Fruit fly (Drosophila melanogaster) whole organism, embryonic: Measurements from ENCODE around the gene tok.

Source experiments
- ATbp ChIP-seq: fragments of 200-800 bp; sonication (Bioruptor generic); optimal IDR thresholded peaks from 2 replicates; lab custom pipeline; 2017; ENCODE audit warnings: missing biosample characterization, mild to moderate bottlenecking, missing genetic modification characterization, missing genetic modification reagents
- Atf6 ChIP-seq: fragments of 200-800 bp; sonication (Bioruptor generic); IDR thresholded peaks from 2 replicates; pipeline ENCODE4 v1.3.6; 2022; ENCODE audit warnings: missing biosample characterization, missing genetic modification characterization
- B-H2 ChIP-seq: fragments of 200-800 bp; sonication (Bioruptor generic); optimal IDR thresholded peaks from 2 replicates; lab custom pipeline; 2018; ENCODE audit warnings: missing biosample characterization, mild to moderate bottlenecking, missing genetic modification characterization
- Blimp-1 ChIP-seq: fragments of 200-800 bp; sonication (Bioruptor generic); optimal IDR thresholded peaks from 3 replicates; lab custom pipeline; 2018; ENCODE audit warnings: missing biosample characterization, missing genetic modification characterization, mild to moderate bottlenecking, moderate library complexity, missing genetic modification reagents
- CG11695 ChIP-seq: fragments of 200-800 bp; sonication (Bioruptor generic); IDR thresholded peaks from 3 replicates; pipeline ENCODE4 v1.3.6; 2022; ENCODE audit warnings: missing biosample characterization, missing genetic modification characterization
- CG12236 ChIP-seq: fragments of 200-800 bp; sonication (Bioruptor generic); optimal IDR thresholded peaks from 2 replicates; lab custom pipeline; 2016; ENCODE audit warnings: missing biosample characterization, missing genetic modification characterization
- CG13894 ChIP-seq: fragments of 200-800 bp; sonication (Bioruptor generic); optimal IDR thresholded peaks from 3 replicates; lab custom pipeline; 2018; ENCODE audit warnings: missing biosample characterization, mild to moderate bottlenecking, missing genetic modification characterization, moderate library complexity
- CG17568 ChIP-seq: fragments of 200-800 bp; sonication (Bioruptor generic); optimal IDR thresholded peaks from 2 replicates; lab custom pipeline; 2018; ENCODE audit warnings: missing biosample characterization, mild to moderate bottlenecking, missing genetic modification characterization, moderate library complexity
- CG17912 ChIP-seq: fragments of 200-800 bp; sonication (Bioruptor generic); optimal IDR thresholded peaks from 2 replicates; lab custom pipeline; 2018; ENCODE audit warnings: missing biosample characterization, mild to moderate bottlenecking, missing genetic modification characterization
- CG18764 ChIP-seq: fragments of 200-800 bp; sonication (Bioruptor generic); optimal IDR thresholded peaks from 3 replicates; lab custom pipeline; 2016; ENCODE audit warnings: missing biosample characterization, missing genetic modification characterization
- CG2712 ChIP-seq: fragments of 200-800 bp; optimal IDR thresholded peaks from 3 replicates; lab custom pipeline; 2019; ENCODE audit warnings: missing biosample characterization, mild to moderate bottlenecking, missing genetic modification characterization, moderate library complexity
- CG31388 ChIP-seq: fragments of 200-800 bp; sonication (Bioruptor generic); optimal IDR thresholded peaks from 2 replicates; lab custom pipeline; 2016; ENCODE audit warnings: missing biosample characterization, missing genetic modification characterization
- CG6175 ChIP-seq: fragments of 200-800 bp; sonication (Bioruptor generic); IDR thresholded peaks from 3 replicates; pipeline ENCODE4 v1.3.6; 2022; ENCODE audit warnings: missing biosample characterization, missing genetic modification characterization
- CG7372 ChIP-seq: fragments of 200-800 bp; sonication (Bioruptor generic); IDR thresholded peaks from 2 replicates; pipeline ENCODE4 v1.3.6; 2022; ENCODE audit warnings: missing biosample characterization, missing genetic modification characterization
- CG8290 ChIP-seq, 3 experiments: fragments of 200-800 bp; sonication (Bioruptor generic); optimal IDR thresholded peaks; 2 replicates each; lab custom pipeline; 2016 to 2019; ENCODE audit warnings: missing biosample characterization in 3 of 3, missing genetic modification characterization in 3 of 3, mild to moderate bottlenecking in 2 of 3, moderate library complexity in 1 of 3
- CG8359 ChIP-seq: fragments of 200-800 bp; sonication (Bioruptor generic); optimal IDR thresholded peaks from 2 replicates; lab custom pipeline; 2017; ENCODE audit warnings: missing biosample characterization, mild to moderate bottlenecking, missing genetic modification characterization, borderline replicate concordance
- CG9817 ChIP-seq: fragments of 200-800 bp; sonication (Bioruptor generic); optimal IDR thresholded peaks from 2 replicates; lab custom pipeline; 2018; ENCODE audit warnings: missing biosample characterization, mild to moderate bottlenecking, missing genetic modification characterization, moderate library complexity
- Dll ChIP-seq: fragments of 200-800 bp; sonication (Bioruptor generic); IDR thresholded peaks from 4 replicates; pipeline ENCODE4 v1.3.6; 2022; ENCODE audit warnings: missing biosample characterization, missing genetic modification characterization; ENCODE audit not compliant: partially characterized antibody
- Dref ChIP-seq: fragments of 200-800 bp; sonication (Bioruptor generic); IDR thresholded peaks from 2 replicates; pipeline ENCODE4 v1.3.6; 2022; ENCODE audit warnings: missing biosample characterization, missing genetic modification characterization
- GATAe ChIP-seq: fragments of 200-800 bp; sonication (Bioruptor generic); conservative IDR thresholded peaks from 2 replicates; pipeline ENCODE4 v1.3.6; 2022; ENCODE audit warnings: missing biosample characterization, missing genetic modification characterization
- H2.0 ChIP-seq: fragments of 200-800 bp; sonication (Bioruptor generic); IDR thresholded peaks from 2 replicates; pipeline ENCODE4 v1.3.6; 2022; ENCODE audit warnings: missing biosample characterization, missing genetic modification characterization
- Myb ChIP-seq: fragments of 200-800 bp; sonication (Bioruptor generic); optimal IDR thresholded peaks from 2 replicates; lab custom pipeline; 2016; ENCODE audit warnings: missing biosample characterization, missing genetic modification characterization
- NC2α ChIP-seq: fragments of 200-800 bp; sonication (Bioruptor generic); optimal IDR thresholded peaks from 2 replicates; lab custom pipeline; 2016; ENCODE audit warnings: missing biosample characterization, missing genetic modification characterization
- NFAT ChIP-seq: fragments of 200-800 bp; sonication (Bioruptor generic); IDR thresholded peaks from 2 replicates; pipeline ENCODE4 v1.3.6; 2022; ENCODE audit warnings: missing biosample characterization, missing genetic modification characterization
- Sox102F ChIP-seq: fragments of 200-800 bp; sonication (Bioruptor generic); optimal IDR thresholded peaks from 2 replicates; lab custom pipeline; 2018; ENCODE audit warnings: missing biosample characterization, mild to moderate bottlenecking, missing genetic modification characterization, moderate library complexity
- TFAM ChIP-seq: fragments of 200-800 bp; sonication (Bioruptor generic); optimal IDR thresholded peaks from 2 replicates; lab custom pipeline; 2017; ENCODE audit warnings: missing biosample characterization, missing genetic modification characterization, inconsistent platforms
- Xrp1 ChIP-seq: fragments of 200-800 bp; sonication (Bioruptor generic); IDR thresholded peaks from 2 replicates; pipeline ENCODE4 v1.3.6; 2022; ENCODE audit warnings: missing biosample characterization, missing genetic modification characterization
- dimm ChIP-seq: fragments of 200-800 bp; sonication (Bioruptor generic); IDR thresholded peaks from 2 replicates; pipeline ENCODE4 v1.3.6; 2022; ENCODE audit warnings: missing biosample characterization, missing genetic modification characterization
- dmrt99B ChIP-seq: fragments of 200-800 bp; sonication (Bioruptor generic); optimal IDR thresholded peaks from 2 replicates; lab custom pipeline; 2018; ENCODE audit warnings: missing biosample characterization, mild to moderate bottlenecking, missing genetic modification characterization, moderate library complexity
- dysf ChIP-seq: fragments of 200-800 bp; sonication (Bioruptor generic); IDR thresholded peaks from 3 replicates; pipeline ENCODE4 v1.3.6; 2022; ENCODE audit warnings: missing biosample characterization, missing genetic modification characterization
- insv ChIP-seq, 2 experiments: fragments of 200-800 bp; sonication (Bioruptor generic); optimal IDR thresholded peaks; 3 replicates each; lab custom pipeline; 2016 to 2018; ENCODE audit warnings: missing biosample characterization in 2 of 2, missing genetic modification characterization in 2 of 2
- nerfin-1 ChIP-seq: fragments of 200-800 bp; sonication (Bioruptor generic); optimal IDR thresholded peaks from 3 replicates; lab custom pipeline; 2019; ENCODE audit warnings: missing biosample characterization, mild to moderate bottlenecking, missing genetic modification characterization, moderate library complexity
- oc ChIP-seq: fragments of 200-800 bp; sonication (Bioruptor generic); optimal IDR thresholded peaks from 2 replicates; lab custom pipeline; 2018; ENCODE audit warnings: missing biosample characterization, mild to moderate bottlenecking, missing genetic modification characterization, moderate library complexity
- pum ChIP-seq: fragments of 200-800 bp; sonication (Bioruptor generic); optimal IDR thresholded peaks from 2 replicates; lab custom pipeline; 2016; ENCODE audit warnings: missing biosample characterization, missing genetic modification characterization
- rib ChIP-seq: fragments of 200-800 bp; sonication (Bioruptor generic); IDR thresholded peaks from 2 replicates; pipeline ENCODE4 v1.3.6; 2022; ENCODE audit warnings: missing biosample characterization, missing genetic modification characterization
- schlank ChIP-seq: fragments of 200-800 bp; sonication (Bioruptor generic); optimal IDR thresholded peaks from 2 replicates; lab custom pipeline; 2018; ENCODE audit warnings: missing biosample characterization, mild to moderate bottlenecking, missing genetic modification characterization
- sens ChIP-seq: fragments of 200-800 bp; sonication (Bioruptor generic); peaks from one replicate; lab custom pipeline; 2016; ENCODE audit warnings: missing biosample characterization, missing genetic modification characterization
- sima ChIP-seq: fragments of 200-800 bp; sonication (Bioruptor generic); optimal IDR thresholded peaks from 2 replicates; lab custom pipeline; 2016; ENCODE audit warnings: missing biosample characterization, missing genetic modification characterization
- sqz ChIP-seq: fragments of 200-800 bp; sonication (Bioruptor generic); optimal IDR thresholded peaks from 3 replicates; lab custom pipeline; 2018; ENCODE audit warnings: missing biosample characterization, mild to moderate bottlenecking, missing genetic modification characterization
- unc-4 ChIP-seq: fragments of 200-800 bp; sonication (Bioruptor generic); IDR thresholded peaks from 2 replicates; pipeline ENCODE4 v1.3.6; 2022; ENCODE audit warnings: missing biosample characterization, missing genetic modification characterization; ENCODE audit not compliant: partially characterized antibody
- wek ChIP-seq: fragments of 200-800 bp; sonication (Bioruptor generic); optimal IDR thresholded peaks from 3 replicates; lab custom pipeline; 2018; ENCODE audit warnings: missing biosample characterization, mild to moderate bottlenecking, missing genetic modification characterization, moderate library complexity

Gene tok

dm6 chr3R:24777101-24777500, 57.6 kb downstream of the tok start (continued):
- TF ChIP-seq H2.0 (GFP tag; lab: Robert Waterston, UW) (no peak), CG17912 (GFP tag; lab: Kevin White, UChicago) (no peak), dmrt99B (peak; percentile 12), CG8359 (GFP tag; lab: Kevin White, UChicago) (no peak), CG2712 (tag; lab: Kevin White, UChicago) (no peak), schlank (tag; lab: Kevin White, UChicago) (no peak), TFAM (GFP tag; lab: Kevin White, UChicago) (no peak), nerfin-1 (tag; lab: Kevin White, UChicago) (no peak), Dref (no peak), CG11695 (no peak), CG18764 (no peak), sens (peak; percentile 33), CG6175 (GFP tag; lab: Robert Waterston, UW) (no peak), CG17568 (no peak), Sox102F (peak; percentile 50), sima (GFP tag; lab: Kevin White, UChicago) (no peak)

- TF ChIP-seq Xrp1 (GFP tag; lab: Robert Waterston, UW), result no peak
- no peak for TF ChIP-seq insv (GFP tag; optimal IDR thresholded peaks at IDR 0.05; lab: Kevin White, UChicago)
- TF ChIP-seq Blimp-1, result peak; percentile 96
- TF ChIP-seq unc-4 (GFP tag; lab: Robert Waterston, UW), result no peak
- no peak for TF ChIP-seq dysf (GFP tag; lab: Robert Waterston, UW)
- no peak for TF ChIP-seq wek
- TF ChIP-seq NFAT (GFP tag; lab: Robert Waterston, UW), result no peak
- no peak for TF ChIP-seq rib (GFP tag; lab: Robert Waterston, UW)
- TF ChIP-seq CG31388 (GFP tag; lab: Kevin White, UChicago), result no peak
- no peak for TF ChIP-seq pum (GFP tag; lab: Kevin White, UChicago)
- no peak for TF ChIP-seq Dll (GFP tag; lab: Robert Waterston, UW)
- no peak for TF ChIP-seq GATAe (GFP tag; lab: Robert Waterston, UW)
- 0 out of 2 replicates have a peak, but pooled peaks have one; percentile 7 for TF ChIP-seq dimm (GFP tag; lab: Robert Waterston, UW)
- no peak for TF ChIP-seq CG9817 (tag; lab: Kevin White, UChicago)
- no peak for TF ChIP-seq CG13894 (tag; lab: Kevin White, UChicago)
- TF ChIP-seq CG18764, result no peak
- no peak for TF ChIP-seq CG8290 (GFP tag; optimal IDR thresholded peaks at IDR 0.05; lab: Kevin White, UChicago)
- no peak for TF ChIP-seq CG8290 (tag; optimal IDR thresholded peaks at IDR 0.05; lab: Kevin White, UChicago)
- no peak for TF ChIP-seq ATbp
- TF ChIP-seq Atf6 (GFP tag; lab: Robert Waterston, UW), result no peak
- peak; percentile 23 for TF ChIP-seq oc (tag; lab: Kevin White, UChicago)
- no peak for TF ChIP-seq NC2α (GFP tag; lab: Kevin White, UChicago)
- no peak for TF ChIP-seq Myb (GFP tag; lab: Kevin White, UChicago)
- TF ChIP-seq CG12236 (GFP tag; lab: Kevin White, UChicago), result no peak
- peak; percentile 43 for TF ChIP-seq sqz (GFP tag; lab: Kevin White, UChicago)
- peak; percentile 77 for TF ChIP-seq CG7372 (GFP tag; lab: Robert Waterston, UW)
- TF ChIP-seq B-H2 (GFP tag; lab: Kevin White, UChicago), result no peak
Measured at dm6 chr3R:24778218-24778739, 58.8 kb downstream of the tok start.
